Worm (Caenorhabditis elegans) whole organism, late embryonic: ENCODE results near the gene pbo-4.

Experiments used
- C08G9.2 ChIP-seq: sonication (generic microtip); optimal IDR thresholded peaks from 2 replicates; lab custom pipeline; 2016; ENCODE audit warnings: mild to moderate bottlenecking, missing genetic modification characterization, moderate library complexity, missing compliant biosample characterization
- C38D4.7 ChIP-seq: fragments of 200-800 bp; sonication (Bioruptor generic); optimal IDR thresholded peaks from 2 replicates; lab custom pipeline; 2018; ENCODE audit warnings: mild to moderate bottlenecking, missing genetic modification characterization, moderate library complexity, missing compliant biosample characterization
- K09A11.1 ChIP-seq: sonication (generic microtip); optimal IDR thresholded peaks from 2 replicates; lab custom pipeline; 2017; ENCODE audit warnings: antibody characterized with exemption, mild to moderate bottlenecking, missing genetic modification characterization, missing compliant biosample characterization; ENCODE audit not compliant: insufficient read depth
- ahr-1 ChIP-seq: sonication (generic microtip); optimal IDR thresholded peaks from 2 replicates; lab custom pipeline; 2016; ENCODE audit warnings: missing genetic modification characterization, missing compliant biosample characterization
- ama-1 ChIP-seq: fragments of 150-350 bp; optimal IDR thresholded peaks from 2 replicates; lab custom pipeline; 2014
- ceh-14 ChIP-seq: sonication (generic microtip); optimal IDR thresholded peaks from 2 replicates; lab custom pipeline; 2016; ENCODE audit warnings: missing genotype, missing genetic modification characterization, missing compliant biosample characterization
- ceh-22 ChIP-seq: sonication (generic microtip); optimal IDR thresholded peaks from 2 replicates; lab custom pipeline; 2017; ENCODE audit warnings: missing biosample characterization, missing genetic modification characterization
- ceh-30 ChIP-seq: fragments of 150-350 bp; optimal IDR thresholded peaks from 2 replicates; lab custom pipeline; 2014; ENCODE audit warnings: missing biosample characterization, missing genetic modification characterization
- ceh-34 ChIP-seq: sonication (generic microtip); optimal IDR thresholded peaks from 2 replicates; lab custom pipeline; 2016; ENCODE audit warnings: mild to moderate bottlenecking, missing genetic modification characterization, missing compliant biosample characterization
- ceh-45 ChIP-seq: fragments of 200-800 bp; sonication (Bioruptor generic); IDR thresholded peaks from 2 replicates; pipeline ENCODE4 v1.3.6; 2022; ENCODE audit warnings: missing genetic modification reagents, missing genetic modification characterization, missing compliant biosample characterization
- ceh-6 ChIP-seq: fragments of 200-800 bp; sonication (Bioruptor generic); optimal IDR thresholded peaks from 2 replicates; lab custom pipeline; 2018; ENCODE audit warnings: mild to moderate bottlenecking, missing genetic modification characterization, missing compliant biosample characterization
- ceh-9 ChIP-seq: sonication (generic microtip); optimal IDR thresholded peaks from 2 replicates; lab custom pipeline; 2016; ENCODE audit warnings: mild to moderate bottlenecking, missing genetic modification characterization, inconsistent platforms, missing compliant biosample characterization
- dve-1 ChIP-seq: sonication (generic microtip); optimal IDR thresholded peaks from 2 replicates; lab custom pipeline; 2017; ENCODE audit warnings: antibody characterized with exemption, mild to moderate bottlenecking, missing genetic modification characterization, missing compliant biosample characterization
- elt-2 ChIP-seq: sonication (generic microtip); optimal IDR thresholded peaks from 2 replicates; lab custom pipeline; 2016; ENCODE audit warnings: missing genetic modification reagents, missing genetic modification characterization, missing compliant biosample characterization
- fkh-10 ChIP-seq: fragments of 150-350 bp; optimal IDR thresholded peaks from 2 replicates; lab custom pipeline; 2014; ENCODE audit warnings: missing biosample characterization, missing genetic modification reagents, missing genetic modification characterization
- gmeb-2 ChIP-seq: sonication (generic microtip); optimal IDR thresholded peaks from 2 replicates; lab custom pipeline; 2016; ENCODE audit warnings: missing genetic modification characterization, inconsistent platforms, missing compliant biosample characterization
- hlh-15 ChIP-seq: sonication (generic microtip); optimal IDR thresholded peaks from 2 replicates; lab custom pipeline; 2016; ENCODE audit warnings: missing genetic modification characterization, missing compliant biosample characterization
- hlh-6 ChIP-seq: sonication (generic microtip); optimal IDR thresholded peaks from 2 replicates; lab custom pipeline; 2016; ENCODE audit warnings: missing genotype, missing genetic modification characterization, missing compliant biosample characterization
- lim-6 ChIP-seq: sonication (generic microtip); optimal IDR thresholded peaks from 2 replicates; lab custom pipeline; 2016; ENCODE audit warnings: missing genetic modification characterization, missing compliant biosample characterization
- madf-2 ChIP-seq: sonication (generic microtip); optimal IDR thresholded peaks from 2 replicates; lab custom pipeline; 2017; ENCODE audit warnings: missing genetic modification characterization, missing compliant biosample characterization
- mec-3 ChIP-seq: sonication (generic microtip); optimal IDR thresholded peaks from 2 replicates; lab custom pipeline; 2016; ENCODE audit warnings: borderline replicate concordance, missing genetic modification characterization, missing compliant biosample characterization
- nhr-11 ChIP-seq: fragments of 150-350 bp; optimal IDR thresholded peaks from 2 replicates; lab custom pipeline; 2014; ENCODE audit warnings: missing biosample characterization, missing genetic modification characterization
- nhr-232 ChIP-seq: sonication (generic microtip); optimal IDR thresholded peaks from 2 replicates; lab custom pipeline; 2016; ENCODE audit warnings: missing genetic modification characterization, missing compliant biosample characterization
- npax-4 ChIP-seq: sonication (generic microtip); optimal IDR thresholded peaks from 2 replicates; lab custom pipeline; 2016; ENCODE audit warnings: missing genetic modification characterization, missing compliant biosample characterization
- pax-1 ChIP-seq: fragments of 150-350 bp; optimal IDR thresholded peaks from 2 replicates; lab custom pipeline; 2014; ENCODE audit warnings: missing biosample characterization, missing genetic modification characterization
- pha-2 ChIP-seq: sonication (generic microtip); optimal IDR thresholded peaks from 2 replicates; lab custom pipeline; 2017; ENCODE audit warnings: mild to moderate bottlenecking, missing genetic modification characterization, missing compliant biosample characterization
- pros-1 ChIP-seq: fragments of 150-350 bp; optimal IDR thresholded peaks from 2 replicates; lab custom pipeline; 2014; ENCODE audit warnings: missing biosample characterization, missing genetic modification reagents, missing genetic modification characterization
- sox-2 ChIP-seq: fragments of 200-800 bp; sonication (Bioruptor generic); IDR thresholded peaks from 2 replicates; pipeline ENCODE4 v1.3.6; 2022; ENCODE audit warnings: missing genetic modification reagents, missing genetic modification characterization, missing compliant biosample characterization
- sox-4 ChIP-seq: sonication (generic microtip); optimal IDR thresholded peaks from 2 replicates; lab custom pipeline; 2017; ENCODE audit warnings: mild to moderate bottlenecking, missing genetic modification characterization, inconsistent platforms, missing compliant biosample characterization
- syd-9 ChIP-seq: sonication (generic microtip); optimal IDR thresholded peaks from 2 replicates; lab custom pipeline; 2016; ENCODE audit warnings: mild to moderate bottlenecking, missing genetic modification characterization, moderate library complexity, missing compliant biosample characterization
- ttx-3 ChIP-seq: sonication (generic microtip); optimal IDR thresholded peaks from 2 replicates; lab custom pipeline; 2016; ENCODE audit warnings: missing genetic modification reagents, missing genetic modification characterization, missing compliant biosample characterization
- unc-3 ChIP-seq, 2 experiments: fragments of 200-800 bp in 1 of 2; sonication (Bioruptor generic) in 1 of 2; sonication (generic microtip) in 1 of 2; conservative IDR thresholded peaks in 1 of 2; optimal IDR thresholded peaks in 1 of 2; 2 replicates each; pipeline versions ENCODE4 v1.3.6 to Lab custom; 2016 to 2022; ENCODE audit warnings: missing compliant biosample characterization in 2 of 2, missing genetic modification characterization in 2 of 2, missing genetic modification reagents in 1 of 2
- unc-42 ChIP-seq: sonication (generic microtip); optimal IDR thresholded peaks from 2 replicates; lab custom pipeline; 2016; ENCODE audit warnings: missing genotype, missing genetic modification characterization, missing compliant biosample characterization
- unc-55 ChIP-seq: sonication (generic microtip); optimal IDR thresholded peaks from 2 replicates; lab custom pipeline; 2017; ENCODE audit warnings: missing biosample characterization, missing genetic modification reagents, missing genetic modification characterization

pbo-4 gene

ce11 chrX:10953834-10954233 is at the start of gene pbo-4:
pbo-4 (plus strand) TSS chrX:10954134.
- TF ChIP-seq fkh-10 (GFP tag; lab: Kevin White, UChicago) (no peak), ceh-30 (tag; lab: Kevin White, UChicago) (no peak), ceh-14 (tag; lab: Kevin White, UChicago) (no peak), mec-3 (tag; lab: Kevin White, UChicago) (no peak), npax-4 (tag; lab: Kevin White, UChicago) (no peak), ceh-9 (tag; lab: Kevin White, UChicago) (no peak), hlh-6 (tag; lab: Kevin White, UChicago) (no peak), ceh-34 (tag; lab: Kevin White, UChicago) (no peak), C38D4.7 (GFP tag; lab: Kevin White, UChicago) (no peak), elt-2 (tag; lab: Kevin White, UChicago) (no peak), nhr-11 (tag; lab: Kevin White, UChicago) (no peak), pha-2 (tag; lab: Kevin White, UChicago) (no peak), sox-2 (GFP tag; lab: Robert Waterston, UW) (no peak), gmeb-2 (tag; lab: Kevin White, UChicago) (no peak)

ce11 chrX:10907418-10907817 is 46.5 kb upstream of the pbo-4 start:
- no peak for TF ChIP-seq mec-3 (tag; lab: Kevin White, UChicago)
- no peak for TF ChIP-seq ceh-45
- TF ChIP-seq, all 69 proteins: peak for 0

- TF ChIP-seq unc-55 (GFP tag; lab: Kevin White, UChicago) (peak; percentile 55), unc-3 (GFP tag; conservative IDR thresholded peaks at IDR 0.05; lab: Robert Waterston, UW) (no peak), unc-3 (tag; optimal IDR thresholded peaks at IDR 0.05; lab: Kevin White, UChicago) (no peak)
Measured at ce11 chrX:10909661-10910060, 44.3 kb upstream of the pbo-4 start.

ce11 chrX:10910716-10911115 is 43.2 kb upstream of the pbo-4 start, which contains the start of gene F47B10.8:
F47B10.8 (minus strand) TSS chrX:10910816.
- TF ChIP-seq ceh-6 (GFP tag; lab: Kevin White, UChicago), result no peak
- TF ChIP-seq ceh-22 (tag; lab: Kevin White, UChicago), result no peak
- no peak for TF ChIP-seq hlh-15
- TF ChIP-seq C08G9.2 (tag; lab: Kevin White, UChicago), result no peak
- no peak for TF ChIP-seq sox-4 (tag; lab: Kevin White, UChicago)
- TF ChIP-seq ahr-1 (tag; lab: Kevin White, UChicago), result no peak

- TF ChIP-seq pros-1 (tag; lab: Kevin White, UChicago) (no peak), ttx-3 (no peak), lim-6 (tag; lab: Kevin White, UChicago) (no peak), dve-1 (tag; lab: Kevin White, UChicago) (no peak), unc-42 (no peak), unc-3 (GFP tag; conservative IDR thresholded peaks at IDR 0.05; lab: Robert Waterston, UW) (no peak), unc-3 (tag; optimal IDR thresholded peaks at IDR 0.05; lab: Kevin White, UChicago) (no peak), K09A11.1 (tag; lab: Kevin White, UChicago) (no peak), sox-2 (GFP tag; lab: Robert Waterston, UW) (no peak), syd-9 (no peak), madf-2 (tag; lab: Kevin White, UChicago) (no peak), C08G9.2 (tag; lab: Kevin White, UChicago) (no peak), pax-1 (tag; lab: Kevin White, UChicago) (no peak), nhr-232 (no peak), ama-1 (lab: Kevin White, UChicago) (no peak)
- TF ChIP-seq, all 69 proteins: peak for 0
Measured at ce11 chrX:10913981-10914380, 40.0 kb upstream of the pbo-4 start, which contains the start of gene F47B10.9. F47B10.9 (minus strand) TSS chrX:10914081.
